Worm (Caenorhabditis elegans) whole organism, late embryonic: Measurements from ENCODE around the gene W02H3.3.

Experiments used
- K09A11.1 ChIP-seq: sonication (generic microtip); optimal IDR thresholded peaks from 2 replicates; lab custom pipeline; 2017; ENCODE audit warnings: antibody characterized with exemption, mild to moderate bottlenecking, missing genetic modification characterization, missing compliant biosample characterization; ENCODE audit not compliant: insufficient read depth
- T23F11.4 ChIP-seq: fragments of 200-800 bp; sonication (Bioruptor generic); optimal IDR thresholded peaks from 2 replicates; lab custom pipeline; 2018; ENCODE audit warnings: mild to moderate bottlenecking, missing genetic modification characterization, missing compliant biosample characterization
- ama-1 ChIP-seq: fragments of 150-350 bp; optimal IDR thresholded peaks from 2 replicates; lab custom pipeline; 2014
- che-1 ChIP-seq: sonication (generic microtip); optimal IDR thresholded peaks from 2 replicates; lab custom pipeline; 2016; ENCODE audit warnings: mild to moderate bottlenecking, missing genetic modification characterization, missing compliant biosample characterization
- dmd-4 ChIP-seq: sonication (generic microtip); optimal IDR thresholded peaks from 2 replicates; lab custom pipeline; 2016; ENCODE audit warnings: borderline replicate concordance, missing genetic modification characterization, missing compliant biosample characterization
- fkh-10 ChIP-seq: fragments of 150-350 bp; optimal IDR thresholded peaks from 2 replicates; lab custom pipeline; 2014; ENCODE audit warnings: missing biosample characterization, missing genetic modification reagents, missing genetic modification characterization
- mec-3 ChIP-seq: sonication (generic microtip); optimal IDR thresholded peaks from 2 replicates; lab custom pipeline; 2016; ENCODE audit warnings: borderline replicate concordance, missing genetic modification characterization, missing compliant biosample characterization
- nfya-1 ChIP-seq: sonication (generic microtip); optimal IDR thresholded peaks from 2 replicates; lab custom pipeline; 2017; ENCODE audit warnings: missing genetic modification characterization, mild to moderate bottlenecking, missing compliant biosample characterization, antibody characterized with exemption, moderate library complexity
- nhr-11 ChIP-seq: fragments of 150-350 bp; optimal IDR thresholded peaks from 2 replicates; lab custom pipeline; 2014; ENCODE audit warnings: missing biosample characterization, missing genetic modification characterization
- pros-1 ChIP-seq: fragments of 150-350 bp; optimal IDR thresholded peaks from 2 replicates; lab custom pipeline; 2014; ENCODE audit warnings: missing biosample characterization, missing genetic modification reagents, missing genetic modification characterization
- rnt-1 ChIP-seq: sonication (generic microtip); optimal IDR thresholded peaks from 2 replicates; lab custom pipeline; 2016; ENCODE audit warnings: missing genetic modification characterization, missing compliant biosample characterization
- sox-4 ChIP-seq: sonication (generic microtip); optimal IDR thresholded peaks from 2 replicates; lab custom pipeline; 2017; ENCODE audit warnings: mild to moderate bottlenecking, missing genetic modification characterization, inconsistent platforms, missing compliant biosample characterization

- TF ChIP-seq nfya-1 (tag; lab: Kevin White, UChicago) (no peak), che-1 (tag; lab: Kevin White, UChicago) (no peak), T23F11.4 (no peak), sox-4 (no peak), mec-3 (no peak), ama-1 (lab: Kevin White, UChicago) (no peak), rnt-1 (tag; lab: Kevin White, UChicago) (no peak), nhr-11 (tag; lab: Kevin White, UChicago) (no peak), pros-1 (tag; lab: Kevin White, UChicago) (no peak), fkh-10 (GFP tag; lab: Kevin White, UChicago) (no peak), dmd-4 (tag; lab: Kevin White, UChicago) (no peak), K09A11.1 (tag; lab: Kevin White, UChicago) (no peak)
Measured at ce11 chrX:11132260-11132659, 34.3 kb upstream of the W02H3.3 start.
